Fruit fly (Drosophila melanogaster) whole organism, embryonic: Measurements from ENCODE around the gene LSm3.

Experiments
- Atf6 ChIP-seq: fragments of 200-800 bp; sonication (Bioruptor generic); IDR thresholded peaks from 2 replicates; pipeline ENCODE4 v1.3.6; 2022; ENCODE audit warnings: missing biosample characterization, missing genetic modification characterization
- BtbVII ChIP-seq: fragments of 200-800 bp; sonication (Bioruptor generic); optimal IDR thresholded peaks from 3 replicates; lab custom pipeline; 2017; ENCODE audit warnings: missing biosample characterization, mild to moderate bottlenecking, missing genetic modification characterization
- CG10209 ChIP-seq: fragments of 200-800 bp; sonication (Bioruptor generic); optimal IDR thresholded peaks from 3 replicates; lab custom pipeline; 2017; ENCODE audit warnings: missing biosample characterization, mild to moderate bottlenecking, missing genetic modification characterization, missing genetic modification reagents
- CG10321 ChIP-seq: fragments of 200-800 bp; sonication (Bioruptor generic); IDR thresholded peaks from 2 replicates; pipeline ENCODE4 v1.3.6; 2022; ENCODE audit warnings: missing biosample characterization, missing genetic modification characterization
- CG10462 ChIP-seq: fragments of 200-800 bp; sonication (Bioruptor generic); optimal IDR thresholded peaks from 2 replicates; lab custom pipeline; 2016; ENCODE audit warnings: missing biosample characterization, missing genetic modification characterization
- CG10543 ChIP-seq: fragments of 200-800 bp; sonication (Bioruptor generic); optimal IDR thresholded peaks from 3 replicates; lab custom pipeline; 2017; ENCODE audit warnings: missing biosample characterization, mild to moderate bottlenecking, missing genetic modification characterization, moderate library complexity
- CG10979 ChIP-seq: fragments of 200-800 bp; sonication (Bioruptor generic); optimal IDR thresholded peaks from 2 replicates; lab custom pipeline; 2018; ENCODE audit warnings: missing biosample characterization, mild to moderate bottlenecking, missing genetic modification characterization, moderate library complexity
- CG11093 ChIP-seq: fragments of 200-800 bp; sonication (Bioruptor generic); IDR thresholded peaks from 3 replicates; pipeline ENCODE4 v1.3.6; 2022; ENCODE audit warnings: missing biosample characterization, missing genetic modification characterization
- CG12299 ChIP-seq: fragments of 200-800 bp; sonication (Bioruptor generic); optimal IDR thresholded peaks from 2 replicates; lab custom pipeline; 2018; ENCODE audit warnings: missing biosample characterization, mild to moderate bottlenecking, missing genetic modification characterization
- CG13296 ChIP-seq: fragments of 200-800 bp; sonication (Bioruptor generic); optimal IDR thresholded peaks from 3 replicates; lab custom pipeline; 2018; ENCODE audit warnings: missing biosample characterization, mild to moderate bottlenecking, missing genetic modification characterization
- CG1529 ChIP-seq: fragments of 200-800 bp; sonication (Bioruptor generic); optimal IDR thresholded peaks from 3 replicates; lab custom pipeline; 2018; ENCODE audit warnings: missing biosample characterization, missing genetic modification characterization
- CG1647 ChIP-seq: fragments of 200-800 bp; sonication (Bioruptor generic); optimal IDR thresholded peaks from 3 replicates; lab custom pipeline; 2016; ENCODE audit warnings: missing biosample characterization, missing genetic modification characterization
- CG16779 ChIP-seq: fragments of 200-800 bp; sonication (Bioruptor generic); IDR thresholded peaks from 2 replicates; pipeline ENCODE4 v1.3.6; 2022; ENCODE audit warnings: missing biosample characterization, missing genetic modification characterization
- CG17328 ChIP-seq: fragments of 200-800 bp; sonication (Bioruptor generic); IDR thresholded peaks from 2 replicates; pipeline ENCODE4 v1.3.6; 2022; ENCODE audit warnings: missing biosample characterization, missing genetic modification characterization
- CG2202 ChIP-seq: fragments of 200-800 bp; sonication (Bioruptor generic); optimal IDR thresholded peaks from 2 replicates; lab custom pipeline; 2018; ENCODE audit warnings: missing biosample characterization, mild to moderate bottlenecking, missing genetic modification characterization
- CG2678 ChIP-seq: fragments of 200-800 bp; sonication (Bioruptor generic); optimal IDR thresholded peaks from 3 replicates; lab custom pipeline; 2019; ENCODE audit warnings: missing biosample characterization, mild to moderate bottlenecking, missing genetic modification characterization, moderate library complexity
- CG2889 ChIP-seq: fragments of 200-800 bp; sonication (Bioruptor generic); IDR thresholded peaks from 3 replicates; pipeline ENCODE4 v1.3.6; 2022; ENCODE audit warnings: missing biosample characterization, missing genetic modification characterization
- CG31365 ChIP-seq: fragments of 200-800 bp; sonication (Bioruptor generic); optimal IDR thresholded peaks from 2 replicates; lab custom pipeline; 2018; ENCODE audit warnings: missing biosample characterization, mild to moderate bottlenecking, missing genetic modification characterization
- CG32772 ChIP-seq: fragments of 200-800 bp; sonication (Bioruptor generic); IDR thresholded peaks from 2 replicates; pipeline ENCODE4 v1.3.6; 2022; ENCODE audit warnings: missing biosample characterization, missing genetic modification characterization
- CG34376 ChIP-seq: fragments of 200-800 bp; sonication (Bioruptor generic); optimal IDR thresholded peaks from 2 replicates; lab custom pipeline; 2018; ENCODE audit warnings: missing biosample characterization, mild to moderate bottlenecking, missing genetic modification characterization
- CG4360 ChIP-seq: fragments of 200-800 bp; sonication (Bioruptor generic); IDR thresholded peaks from 2 replicates; pipeline ENCODE4 v1.3.6; 2022; ENCODE audit warnings: missing biosample characterization, missing genetic modification characterization
- CG4404 ChIP-seq: fragments of 200-800 bp; sonication (Bioruptor generic); IDR thresholded peaks from 2 replicates; pipeline ENCODE4 v1.3.6; 2022; ENCODE audit warnings: missing biosample characterization, missing genetic modification characterization
- CG6791 ChIP-seq: fragments of 200-800 bp; sonication (Bioruptor generic); IDR thresholded peaks from 3 replicates; pipeline ENCODE4 v1.3.6; 2022; ENCODE audit warnings: missing biosample characterization, missing genetic modification characterization; ENCODE audit not compliant: partially characterized antibody
- CG7271 ChIP-seq: fragments of 200-800 bp; sonication (Bioruptor generic); optimal IDR thresholded peaks from 2 replicates; lab custom pipeline; 2018; ENCODE audit warnings: missing biosample characterization, mild to moderate bottlenecking, missing genetic modification characterization, moderate library complexity
- CG9817 ChIP-seq: fragments of 200-800 bp; sonication (Bioruptor generic); optimal IDR thresholded peaks from 2 replicates; lab custom pipeline; 2018; ENCODE audit warnings: missing biosample characterization, mild to moderate bottlenecking, missing genetic modification characterization, moderate library complexity
- Camta ChIP-seq: fragments of 200-800 bp; sonication (Bioruptor generic); optimal IDR thresholded peaks from 2 replicates; lab custom pipeline; 2016; ENCODE audit warnings: missing biosample characterization, missing genetic modification characterization
- Drgx ChIP-seq: fragments of 200-800 bp; sonication (Bioruptor generic); IDR thresholded peaks from 2 replicates; pipeline ENCODE4 v1.3.6; 2022; ENCODE audit warnings: missing biosample characterization, missing genetic modification characterization
- GATAe ChIP-seq: fragments of 200-800 bp; sonication (Bioruptor generic); conservative IDR thresholded peaks from 2 replicates; pipeline ENCODE4 v1.3.6; 2022; ENCODE audit warnings: missing biosample characterization, missing genetic modification characterization
- Gug ChIP-seq: fragments of 200-800 bp; sonication (Bioruptor generic); IDR thresholded peaks from 4 replicates; pipeline ENCODE4 v1.3.6; 2022; ENCODE audit warnings: missing biosample characterization, missing genetic modification characterization
- Hand ChIP-seq: fragments of 200-800 bp; sonication (Bioruptor generic); optimal IDR thresholded peaks from 2 replicates; lab custom pipeline; 2017; ENCODE audit warnings: mild to moderate bottlenecking, missing biosample characterization, missing genetic modification reagents, missing genetic modification characterization
- Hr39 ChIP-seq: fragments of >200 bp; optimal IDR thresholded peaks from 2 replicates; lab custom pipeline; 2017
- Mrtf ChIP-seq: fragments of 200-800 bp; sonication (Bioruptor generic); IDR thresholded peaks from 3 replicates; pipeline ENCODE4 v1.3.6; 2022; ENCODE audit warnings: missing biosample characterization, missing genetic modification characterization
- Oli ChIP-seq: fragments of 200-800 bp; sonication (Bioruptor generic); optimal IDR thresholded peaks from 2 replicates; lab custom pipeline; 2018; ENCODE audit warnings: missing biosample characterization, mild to moderate bottlenecking, missing genetic modification characterization, moderate library complexity
- Pdp1 ChIP-seq, 2 experiments: fragments of 200-800 bp; sonication (Bioruptor generic); optimal IDR thresholded peaks; 3 replicates each; lab custom pipeline; 2016; ENCODE audit warnings: missing biosample characterization in 2 of 2, missing genetic modification characterization in 2 of 2, mild to moderate bottlenecking in 1 of 2, moderate library complexity in 1 of 2
- amos ChIP-seq: fragments of 200-800 bp; sonication (Bioruptor generic); IDR thresholded peaks from 2 replicates; pipeline ENCODE4 v1.3.6; 2022; ENCODE audit warnings: missing biosample characterization, missing genetic modification characterization; ENCODE audit not compliant: partially characterized antibody
- chinmo ChIP-seq: fragments of 200-800 bp; sonication (Bioruptor generic); IDR thresholded peaks from 4 replicates; pipeline ENCODE4 v1.3.6; 2022; ENCODE audit warnings: missing biosample characterization, missing genetic modification characterization; ENCODE audit not compliant: partially characterized antibody
- chn ChIP-seq: fragments of 200-800 bp; sonication (Bioruptor generic); optimal IDR thresholded peaks from 2 replicates; lab custom pipeline; 2016; ENCODE audit warnings: missing biosample characterization, missing genetic modification characterization
- ci ChIP-seq: fragments of 200-800 bp; sonication (Bioruptor generic); IDR thresholded peaks from 3 replicates; pipeline ENCODE4 v1.3.6; 2022; ENCODE audit warnings: missing biosample characterization, missing genetic modification characterization
- croc ChIP-seq: fragments of 200-800 bp; sonication (Bioruptor generic); conservative IDR thresholded peaks from 3 replicates; pipeline ENCODE4 v1.3.6; 2022; ENCODE audit warnings: missing biosample characterization, missing genetic modification characterization
- exex ChIP-seq: fragments of 200-800 bp; sonication (Bioruptor generic); optimal IDR thresholded peaks from 4 replicates; lab custom pipeline; 2018; ENCODE audit warnings: missing biosample characterization, mild to moderate bottlenecking, missing genetic modification characterization, moderate library complexity
- luna ChIP-seq: fragments of 200-800 bp; sonication (Bioruptor generic); optimal IDR thresholded peaks from 2 replicates; lab custom pipeline; 2016; ENCODE audit warnings: missing biosample characterization, missing genetic modification characterization
- mirr ChIP-seq: fragments of 200-800 bp; sonication (Bioruptor generic); optimal IDR thresholded peaks from 3 replicates; lab custom pipeline; 2018; ENCODE audit warnings: missing biosample characterization, mild to moderate bottlenecking, missing genetic modification characterization
- nau ChIP-seq: fragments of 200-800 bp; sonication (Bioruptor generic); optimal IDR thresholded peaks from 3 replicates; lab custom pipeline; 2017; ENCODE audit warnings: missing biosample characterization, mild to moderate bottlenecking, missing genetic modification characterization, missing genetic modification reagents
- pan ChIP-seq, 4 experiments: fragments of >200 bp in 3 of 4; fragments of 200-800 bp in 1 of 4; sonication (Bioruptor generic) in 1 of 4; optimal IDR thresholded peaks in 3 of 4; IDR thresholded peaks in 1 of 4; 2 replicates each; pipeline versions ENCODE4 v1.3.6 to Lab custom; 2017 to 2022; ENCODE audit warnings: missing biosample characterization in 2 of 4, missing genetic modification characterization in 2 of 4, mixed read lengths in 1 of 4
- sd ChIP-seq: fragments of 200-800 bp; sonication (Bioruptor generic); optimal IDR thresholded peaks from 3 replicates; lab custom pipeline; 2018; ENCODE audit warnings: missing biosample characterization, mild to moderate bottlenecking, missing genetic modification characterization, moderate library complexity
- sqz ChIP-seq: fragments of 200-800 bp; sonication (Bioruptor generic); optimal IDR thresholded peaks from 3 replicates; lab custom pipeline; 2018; ENCODE audit warnings: missing biosample characterization, mild to moderate bottlenecking, missing genetic modification characterization
- sug ChIP-seq: fragments of 200-800 bp; optimal IDR thresholded peaks from 2 replicates; lab custom pipeline; 2019; ENCODE audit warnings: missing biosample characterization, mild to moderate bottlenecking, missing genetic modification characterization, moderate library complexity
- zen ChIP-seq: fragments of 200-800 bp; sonication (Bioruptor generic); optimal IDR thresholded peaks from 3 replicates; lab custom pipeline; 2018; ENCODE audit warnings: missing biosample characterization, mild to moderate bottlenecking, missing genetic modification characterization, moderate library complexity

The LSm3 gene

DNA sequence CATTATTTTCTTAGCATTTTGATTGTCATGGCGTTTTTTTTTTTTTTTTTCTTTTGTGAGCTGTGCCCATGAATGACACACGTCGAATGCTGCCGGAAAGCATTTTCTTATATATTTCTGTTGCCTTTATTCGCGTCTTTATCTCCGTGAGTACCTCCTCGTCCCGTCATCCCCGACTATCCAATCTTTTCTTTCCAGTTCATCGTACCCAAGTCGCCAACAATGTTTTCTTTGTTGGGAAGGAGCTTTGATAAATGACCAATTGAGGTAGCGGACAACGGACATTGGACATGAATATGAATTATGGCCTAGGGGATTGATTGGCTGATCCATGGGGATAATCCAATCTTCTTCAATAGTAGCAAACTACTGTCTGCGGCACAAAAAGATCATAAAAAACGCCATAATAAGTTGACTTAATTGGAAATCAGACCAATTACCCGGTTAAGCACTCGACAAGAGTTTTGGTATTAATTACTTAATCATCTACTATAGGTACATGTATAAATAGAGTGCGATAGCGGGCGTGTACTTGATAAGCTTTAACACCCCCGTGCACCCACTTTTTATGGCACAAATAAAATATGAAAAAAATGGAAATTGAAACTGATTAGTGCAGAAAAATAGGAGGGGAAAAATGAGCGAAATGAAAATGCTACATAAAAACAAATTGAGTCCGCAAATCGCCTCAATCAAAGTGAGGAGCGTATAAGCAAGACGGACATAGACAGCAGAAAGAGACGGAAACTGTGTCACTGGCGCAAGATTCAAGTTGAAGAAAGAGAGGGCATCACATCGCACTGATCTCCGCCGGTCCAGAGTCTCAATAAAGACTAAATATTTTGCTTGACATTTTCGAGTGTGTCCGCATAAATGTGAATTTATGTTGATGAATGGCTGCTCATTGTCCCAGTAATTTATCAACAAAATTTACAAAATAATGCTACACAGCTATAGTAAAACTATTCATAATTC, 20.2 kb downstream of the LSm3 start:
- TF ChIP-seq mirr (GFP tag; lab: Kevin White, UChicago) (peak; percentile 3), CG7271 (tag; lab: Kevin White, UChicago) (no peak), CG10321 (peak; percentile 79), sqz (peak; percentile 10), CG16779 (GFP tag; lab: Robert Waterston, UW) (no peak), GATAe (peak; percentile 46), CG2889 (GFP tag; lab: Robert Waterston, UW) (0 out of 3 replicates have a peak, but pooled peaks have one; percentile 11), BtbVII (peak; percentile 28), chinmo (GFP tag; lab: Robert Waterston, UW) (0 out of 4 replicates have a peak, but pooled peaks have one; percentile 73), exex (tag; lab: Kevin White, UChicago) (peak; percentile 89), Pdp1 (GFP tag; optimal IDR thresholded peaks at IDR 0.05; lab: Kevin White, UChicago) (peak in 1 of 2 experiments; percentile 12), sug (tag; lab: Kevin White, UChicago) (peak; percentile 84), CG4404 (GFP tag; lab: Robert Waterston, UW) (no peak), Gug (GFP tag; lab: Robert Waterston, UW) (no peak), CG2678 (tag; lab: Kevin White, UChicago) (peak; percentile 41), CG10209 (GFP tag; lab: Kevin White, UChicago) (no peak), CG34376 (GFP tag; lab: Kevin White, UChicago) (peak; percentile 44), CG10462 (no peak), ci (GFP tag; lab: Robert Waterston, UW) (0 out of 3 replicates have a peak, but pooled peaks have one; percentile 19), Atf6 (peak; percentile 21; the same call in 1 of the 2 replicates)

DNA sequence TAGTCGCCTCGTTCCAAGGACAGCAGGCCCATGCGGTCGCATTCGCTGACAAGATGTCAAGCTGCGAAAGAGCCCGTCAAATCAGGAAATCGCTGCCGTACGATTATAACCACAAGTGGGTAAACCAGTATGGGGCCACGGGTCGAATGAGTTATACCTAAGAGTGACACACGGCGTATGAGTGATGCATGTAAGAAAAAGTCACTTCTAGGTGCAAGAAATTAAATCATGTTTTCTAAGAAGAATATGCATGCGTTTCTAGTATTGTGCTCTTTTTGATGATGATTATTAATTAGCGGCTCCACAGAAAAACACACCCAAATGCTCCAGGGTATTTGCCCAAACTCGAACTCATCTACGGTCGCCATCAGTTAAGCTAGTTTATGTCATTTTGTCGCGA, 21.6 kb downstream of the LSm3 start:
- TF ChIP-seq CG31365 (tag; lab: Kevin White, UChicago) (no peak), CG17328 (GFP tag; lab: Robert Waterston, UW) (no peak), CG2678 (tag; lab: Kevin White, UChicago) (no peak), croc (no peak), CG9817 (no peak), CG10979 (tag; lab: Kevin White, UChicago) (no peak), Drgx (GFP tag; lab: Robert Waterston, UW) (0 out of 2 replicates have a peak, but pooled peaks have one; percentile 43), CG1647 (GFP tag; lab: Kevin White, UChicago) (no peak), CG11093 (GFP tag; lab: Robert Waterston, UW) (no peak), pan (optimal IDR thresholded peaks at IDR 0.05; lab: Kevin White, UChicago) (no peak), pan (GFP tag; optimal IDR thresholded peaks at IDR 0.05 in 1 of 2, IDR thresholded peaks at IDR 0.05 in 1 of 2) (peak in 1 of 2 experiments; percentile 37), Hand (no peak), luna (no peak), sd (tag; lab: Kevin White, UChicago) (no peak), CG2202 (no peak), amos (GFP tag; lab: Robert Waterston, UW) (no peak), CG32772 (GFP tag; lab: Robert Waterston, UW) (no peak), CG12299 (no peak), chn (no peak), CG1529 (no peak), Oli (tag; lab: Kevin White, UChicago) (peak; percentile 10), nau (GFP tag; lab: Kevin White, UChicago) (no peak), Hr39 (lab: Kevin White, UChicago) (no peak), zen (no peak), CG4360 (no peak), Mrtf (no peak), CG13296 (GFP tag; lab: Kevin White, UChicago) (no peak), CG6791 (GFP tag; lab: Robert Waterston, UW) (no peak), CG10543 (GFP tag; lab: Kevin White, UChicago) (no peak), Camta (GFP tag; lab: Kevin White, UChicago) (no peak)
